Worm (Caenorhabditis elegans) whole organism, late embryonic: ENCODE results near the gene F41F3.3.

Source experiments
- K02D7.2 ChIP-seq: sonication (generic microtip); optimal IDR thresholded peaks from 2 replicates; lab custom pipeline; 2017; ENCODE audit warnings: mild to moderate bottlenecking, missing genetic modification characterization, missing compliant biosample characterization
- K09A11.1 ChIP-seq: sonication (generic microtip); optimal IDR thresholded peaks from 2 replicates; lab custom pipeline; 2017; ENCODE audit warnings: antibody characterized with exemption, mild to moderate bottlenecking, missing genetic modification characterization, missing compliant biosample characterization; ENCODE audit not compliant: insufficient read depth
- T23F11.4 ChIP-seq: fragments of 200-800 bp; sonication (Bioruptor generic); optimal IDR thresholded peaks from 2 replicates; lab custom pipeline; 2018; ENCODE audit warnings: mild to moderate bottlenecking, missing genetic modification characterization, missing compliant biosample characterization
- ceh-14 ChIP-seq: sonication (generic microtip); optimal IDR thresholded peaks from 2 replicates; lab custom pipeline; 2016; ENCODE audit warnings: missing genotype, missing genetic modification characterization, missing compliant biosample characterization
- ceh-19 ChIP-seq: fragments of 200-800 bp; sonication (Bioruptor generic); optimal IDR thresholded peaks from 2 replicates; lab custom pipeline; 2018; ENCODE audit warnings: mild to moderate bottlenecking, missing genetic modification characterization, missing compliant biosample characterization
- ceh-22 ChIP-seq: sonication (generic microtip); optimal IDR thresholded peaks from 2 replicates; lab custom pipeline; 2017; ENCODE audit warnings: missing biosample characterization, missing genetic modification characterization
- ceh-24 ChIP-seq: sonication (generic microtip); optimal IDR thresholded peaks from 2 replicates; lab custom pipeline; 2016; ENCODE audit warnings: mild to moderate bottlenecking, missing genetic modification characterization, missing compliant biosample characterization
- ceh-31 ChIP-seq: sonication (generic microtip); optimal IDR thresholded peaks from 2 replicates; lab custom pipeline; 2016; ENCODE audit warnings: missing genetic modification characterization, missing compliant biosample characterization
- ceh-34 ChIP-seq: sonication (generic microtip); optimal IDR thresholded peaks from 2 replicates; lab custom pipeline; 2016; ENCODE audit warnings: mild to moderate bottlenecking, missing genetic modification characterization, missing compliant biosample characterization
- ceh-9 ChIP-seq: sonication (generic microtip); optimal IDR thresholded peaks from 2 replicates; lab custom pipeline; 2016; ENCODE audit warnings: mild to moderate bottlenecking, missing genetic modification characterization, inconsistent platforms, missing compliant biosample characterization
- che-1 ChIP-seq: sonication (generic microtip); optimal IDR thresholded peaks from 2 replicates; lab custom pipeline; 2016; ENCODE audit warnings: mild to moderate bottlenecking, missing genetic modification characterization, missing compliant biosample characterization
- dve-1 ChIP-seq: sonication (generic microtip); optimal IDR thresholded peaks from 2 replicates; lab custom pipeline; 2017; ENCODE audit warnings: antibody characterized with exemption, mild to moderate bottlenecking, missing genetic modification characterization, missing compliant biosample characterization
- elt-2 ChIP-seq: sonication (generic microtip); optimal IDR thresholded peaks from 2 replicates; lab custom pipeline; 2016; ENCODE audit warnings: missing genetic modification reagents, missing genetic modification characterization, missing compliant biosample characterization
- elt-4 ChIP-seq: sonication (generic microtip); optimal IDR thresholded peaks from 2 replicates; lab custom pipeline; 2016; ENCODE audit warnings: missing genetic modification characterization, missing compliant biosample characterization
- ets-4 ChIP-seq: sonication (generic microtip); optimal IDR thresholded peaks from 2 replicates; lab custom pipeline; 2016; ENCODE audit warnings: missing genetic modification characterization, missing compliant biosample characterization
- fax-1 ChIP-seq: sonication (generic microtip); optimal IDR thresholded peaks from 2 replicates; lab custom pipeline; 2016; ENCODE audit warnings: missing genotype, missing genetic modification characterization, missing compliant biosample characterization
- fkh-10 ChIP-seq: fragments of 150-350 bp; optimal IDR thresholded peaks from 2 replicates; lab custom pipeline; 2014; ENCODE audit warnings: missing biosample characterization, missing genetic modification reagents, missing genetic modification characterization
- gmeb-2 ChIP-seq: sonication (generic microtip); optimal IDR thresholded peaks from 2 replicates; lab custom pipeline; 2016; ENCODE audit warnings: missing genetic modification characterization, inconsistent platforms, missing compliant biosample characterization
- hlh-13 ChIP-seq: fragments of 200-800 bp; sonication (Bioruptor generic); optimal IDR thresholded peaks from 2 replicates; lab custom pipeline; 2018; ENCODE audit warnings: mild to moderate bottlenecking, missing genetic modification characterization, missing compliant biosample characterization
- hlh-15 ChIP-seq: sonication (generic microtip); optimal IDR thresholded peaks from 2 replicates; lab custom pipeline; 2016; ENCODE audit warnings: missing genetic modification characterization, missing compliant biosample characterization
- hlh-6 ChIP-seq: sonication (generic microtip); optimal IDR thresholded peaks from 2 replicates; lab custom pipeline; 2016; ENCODE audit warnings: missing genotype, missing genetic modification characterization, missing compliant biosample characterization
- hlh-8 ChIP-seq: sonication (generic microtip); optimal IDR thresholded peaks from 2 replicates; lab custom pipeline; 2016; ENCODE audit warnings: missing genotype, missing genetic modification characterization, missing compliant biosample characterization
- lim-6 ChIP-seq: sonication (generic microtip); optimal IDR thresholded peaks from 2 replicates; lab custom pipeline; 2016; ENCODE audit warnings: missing genetic modification characterization, missing compliant biosample characterization
- madf-2 ChIP-seq: sonication (generic microtip); optimal IDR thresholded peaks from 2 replicates; lab custom pipeline; 2017; ENCODE audit warnings: missing genetic modification characterization, missing compliant biosample characterization
- nfya-1 ChIP-seq: sonication (generic microtip); optimal IDR thresholded peaks from 2 replicates; lab custom pipeline; 2017; ENCODE audit warnings: missing genetic modification characterization, mild to moderate bottlenecking, missing compliant biosample characterization, antibody characterized with exemption, moderate library complexity
- nhr-11 ChIP-seq: fragments of 150-350 bp; optimal IDR thresholded peaks from 2 replicates; lab custom pipeline; 2014; ENCODE audit warnings: missing biosample characterization, missing genetic modification characterization
- nhr-232 ChIP-seq: sonication (generic microtip); optimal IDR thresholded peaks from 2 replicates; lab custom pipeline; 2016; ENCODE audit warnings: missing genetic modification characterization, missing compliant biosample characterization
- npax-4 ChIP-seq: sonication (generic microtip); optimal IDR thresholded peaks from 2 replicates; lab custom pipeline; 2016; ENCODE audit warnings: missing genetic modification characterization, missing compliant biosample characterization
- odd-2 ChIP-seq: sonication (generic microtip); optimal IDR thresholded peaks from 2 replicates; lab custom pipeline; 2017; ENCODE audit warnings: antibody characterized with exemption, mild to moderate bottlenecking, missing genetic modification characterization, missing compliant biosample characterization
- pat-9 ChIP-seq: fragments of 200-800 bp; sonication (Bioruptor generic); optimal IDR thresholded peaks from 2 replicates; lab custom pipeline; 2018; ENCODE audit warnings: mild to moderate bottlenecking, missing genetic modification characterization, moderate library complexity, missing compliant biosample characterization
- pha-2 ChIP-seq: sonication (generic microtip); optimal IDR thresholded peaks from 2 replicates; lab custom pipeline; 2017; ENCODE audit warnings: mild to moderate bottlenecking, missing genetic modification characterization, missing compliant biosample characterization
- pros-1 ChIP-seq: fragments of 150-350 bp; optimal IDR thresholded peaks from 2 replicates; lab custom pipeline; 2014; ENCODE audit warnings: missing biosample characterization, missing genetic modification reagents, missing genetic modification characterization
- sdc-2 ChIP-seq: sonication (generic microtip); optimal IDR thresholded peaks from 2 replicates; lab custom pipeline; 2016; ENCODE audit warnings: missing genotype, missing genetic modification characterization, missing compliant biosample characterization
- syd-9 ChIP-seq: sonication (generic microtip); optimal IDR thresholded peaks from 2 replicates; lab custom pipeline; 2016; ENCODE audit warnings: mild to moderate bottlenecking, missing genetic modification characterization, moderate library complexity, missing compliant biosample characterization
- tbx-2 ChIP-seq: sonication (generic microtip); optimal IDR thresholded peaks from 2 replicates; lab custom pipeline; 2016; ENCODE audit warnings: missing genetic modification characterization, missing compliant biosample characterization
- ttx-3 ChIP-seq: sonication (generic microtip); optimal IDR thresholded peaks from 2 replicates; lab custom pipeline; 2016; ENCODE audit warnings: missing genetic modification reagents, missing genetic modification characterization, missing compliant biosample characterization
- unc-55 ChIP-seq: sonication (generic microtip); optimal IDR thresholded peaks from 2 replicates; lab custom pipeline; 2017; ENCODE audit warnings: missing biosample characterization, missing genetic modification reagents, missing genetic modification characterization
- unc-86 ChIP-seq: sonication (generic microtip); optimal IDR thresholded peaks from 2 replicates; lab custom pipeline; 2016; ENCODE audit warnings: missing genetic modification characterization, missing compliant biosample characterization
- ztf-16 ChIP-seq: sonication (generic microtip); optimal IDR thresholded peaks from 2 replicates; lab custom pipeline; 2017; ENCODE audit warnings: missing genetic modification characterization, missing compliant biosample characterization

The F41F3.3 gene

DNA sequence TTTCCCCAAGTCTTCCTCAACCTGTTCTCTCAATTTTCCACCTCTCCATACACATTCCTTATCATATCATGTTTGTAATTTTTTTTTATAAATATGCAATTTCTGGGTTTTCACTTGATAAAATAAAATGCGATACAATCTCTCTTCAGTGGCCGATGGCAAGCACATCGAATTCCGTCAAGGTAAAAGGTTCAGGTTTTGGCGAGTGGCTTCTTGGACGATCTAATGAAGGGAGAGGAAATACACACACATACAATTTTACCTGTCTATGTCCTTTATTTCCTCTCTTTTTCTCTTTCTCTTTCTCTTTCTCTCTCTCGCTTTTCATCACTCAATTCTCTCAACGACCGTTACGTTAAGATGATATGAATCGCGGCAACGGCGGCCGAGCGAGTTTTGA, 3.4 kb upstream of the F41F3.3 start:
- TF ChIP-seq lim-6 (tag; lab: Kevin White, UChicago) (no peak), elt-2 (tag; lab: Kevin White, UChicago) (no peak), elt-4 (tag; lab: Kevin White, UChicago) (no peak), tbx-2 (tag; lab: Kevin White, UChicago) (no peak), che-1 (tag; lab: Kevin White, UChicago) (no peak), K02D7.2 (tag; lab: Kevin White, UChicago) (no peak), pros-1 (no peak), ceh-31 (tag; lab: Kevin White, UChicago) (no peak), K09A11.1 (tag; lab: Kevin White, UChicago) (no peak), hlh-6 (tag; lab: Kevin White, UChicago) (no peak), nhr-11 (tag; lab: Kevin White, UChicago) (no peak), fkh-10 (GFP tag; lab: Kevin White, UChicago) (no peak), ztf-16 (tag; lab: Kevin White, UChicago) (no peak), ets-4 (tag; lab: Kevin White, UChicago) (no peak), pha-2 (tag; lab: Kevin White, UChicago) (no peak), unc-55 (GFP tag; lab: Kevin White, UChicago) (no peak)

DNA sequence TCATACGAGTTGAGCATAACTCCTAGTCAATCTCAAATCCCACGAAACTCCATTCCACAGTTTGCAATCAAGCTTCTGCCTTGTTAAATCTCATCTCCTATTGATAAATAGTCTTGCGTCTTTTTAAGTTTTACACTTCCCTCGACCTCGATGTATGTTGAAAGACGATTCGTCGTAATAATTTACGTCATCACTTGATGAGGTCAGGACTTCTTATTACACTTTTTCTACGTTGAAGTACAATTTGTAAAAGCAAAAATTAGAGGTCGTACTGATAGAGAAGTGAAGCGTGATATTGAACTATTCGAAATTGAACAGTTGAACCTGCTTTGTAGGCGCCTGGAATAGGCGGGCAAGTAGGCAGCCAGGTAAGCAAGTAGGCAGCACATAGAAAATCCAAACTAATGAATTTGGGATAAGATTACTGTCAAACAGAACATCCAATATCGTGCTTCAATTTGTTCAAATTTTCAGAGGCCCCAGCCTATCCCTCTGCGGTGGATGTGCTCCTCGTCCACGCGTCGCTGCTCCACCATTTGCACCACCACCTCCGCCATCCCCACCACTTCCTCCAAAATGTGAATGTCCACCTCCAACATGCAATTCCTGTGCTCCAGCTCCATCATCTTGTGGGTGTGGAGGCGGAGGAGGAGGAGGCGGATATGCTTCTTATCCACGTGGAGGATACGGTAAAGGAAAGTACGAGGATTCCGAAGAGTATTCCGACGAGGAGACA, 1.8 kb upstream of the F41F3.3 start:
- no peak for TF ChIP-seq nfya-1 (tag; lab: Kevin White, UChicago)
- no peak for TF ChIP-seq K02D7.2 (tag; lab: Kevin White, UChicago)
- TF ChIP-seq ceh-24 (tag; lab: Kevin White, UChicago), result no peak
- TF ChIP-seq unc-86 (tag; lab: Kevin White, UChicago), result no peak
- TF ChIP-seq npax-4 (tag; lab: Kevin White, UChicago), result no peak
- no peak for TF ChIP-seq syd-9 (tag; lab: Kevin White, UChicago)
- no peak for TF ChIP-seq gmeb-2 (tag; lab: Kevin White, UChicago)
- TF ChIP-seq hlh-8 (tag; lab: Kevin White, UChicago), result no peak
- no peak for TF ChIP-seq ceh-22 (tag; lab: Kevin White, UChicago)
- TF ChIP-seq nhr-232 (tag; lab: Kevin White, UChicago), result no peak
- TF ChIP-seq madf-2 (tag; lab: Kevin White, UChicago), result no peak
- no peak for TF ChIP-seq tbx-2 (tag; lab: Kevin White, UChicago)
- no peak for TF ChIP-seq ceh-19 (GFP tag; lab: Kevin White, UChicago)
- TF ChIP-seq ttx-3 (tag; lab: Kevin White, UChicago), result no peak
- TF ChIP-seq ceh-14 (tag; lab: Kevin White, UChicago), result no peak
- TF ChIP-seq elt-2 (tag; lab: Kevin White, UChicago), result no peak

DNA sequence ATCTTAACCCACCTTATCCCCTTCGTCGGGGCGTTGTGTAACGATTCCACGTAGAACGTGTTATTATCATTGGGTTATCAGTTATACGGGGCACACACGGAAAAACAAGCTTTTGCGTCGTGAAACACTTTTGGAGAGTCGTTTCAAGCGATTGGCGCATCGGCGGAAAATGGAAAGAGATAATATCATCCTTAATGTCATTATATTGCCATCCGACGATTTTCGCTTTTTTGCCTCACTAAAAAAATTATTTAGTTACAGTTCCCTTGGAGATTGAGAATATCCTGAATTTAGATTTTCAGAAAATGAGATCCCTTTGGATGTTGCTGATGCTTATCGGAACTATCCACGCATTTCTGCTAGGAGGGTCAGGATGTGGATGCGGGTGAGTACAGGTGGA, 488 bp upstream of the F41F3.3 start, which contains the start of gene F41F3.8:
TSS of gene F41F3.8 (plus strand) at position 301 of the 400 bp plus-strand sequence.
- TF ChIP-seq ceh-34 (tag; lab: Kevin White, UChicago) (no peak), pat-9 (tag; lab: Kevin White, UChicago) (no peak), ceh-9 (no peak), unc-55 (GFP tag; lab: Kevin White, UChicago) (no peak)

DNA sequence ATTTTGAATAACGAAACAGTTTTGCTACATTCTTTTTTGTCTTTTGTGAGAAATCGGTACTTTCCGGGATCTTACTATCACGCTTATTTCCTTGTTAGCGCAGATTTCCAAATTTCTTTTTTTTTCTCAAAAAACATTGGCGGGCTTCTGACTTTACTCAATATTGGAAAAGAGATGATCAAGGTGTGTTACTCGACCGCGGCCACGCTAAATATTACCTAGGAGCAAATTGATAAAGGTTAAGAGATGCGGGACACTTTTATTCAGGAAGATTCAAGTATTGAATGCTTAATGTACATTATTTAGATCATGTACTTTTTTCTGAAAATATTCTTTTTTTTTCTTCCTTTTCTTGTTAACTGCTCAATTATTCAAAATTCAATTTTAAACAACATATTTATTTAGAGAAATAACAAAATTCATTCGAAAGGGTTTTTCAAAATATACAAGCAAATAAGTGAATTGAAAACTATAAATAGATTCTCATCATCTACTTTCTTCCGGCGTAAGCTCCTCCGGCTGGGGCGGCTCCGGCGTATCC, 690 bp downstream of the F41F3.3 start:
- TF ChIP-seq fax-1 (tag; lab: Kevin White, UChicago) (no peak), dve-1 (tag; lab: Kevin White, UChicago) (no peak), T23F11.4 (no peak), pha-2 (tag; lab: Kevin White, UChicago) (no peak), elt-4 (tag; lab: Kevin White, UChicago) (no peak), hlh-15 (tag; lab: Kevin White, UChicago) (no peak), ceh-34 (tag; lab: Kevin White, UChicago) (no peak), tbx-2 (tag; lab: Kevin White, UChicago) (no peak), sdc-2 (tag; lab: Kevin White, UChicago) (no peak), ceh-31 (tag; lab: Kevin White, UChicago) (no peak), ceh-9 (no peak), hlh-13 (no peak), odd-2 (tag; lab: Kevin White, UChicago) (no peak), fkh-10 (GFP tag; lab: Kevin White, UChicago) (no peak)
